Worm (Caenorhabditis elegans): ENCODE measurements around the gene ugt-66.

DNA sequence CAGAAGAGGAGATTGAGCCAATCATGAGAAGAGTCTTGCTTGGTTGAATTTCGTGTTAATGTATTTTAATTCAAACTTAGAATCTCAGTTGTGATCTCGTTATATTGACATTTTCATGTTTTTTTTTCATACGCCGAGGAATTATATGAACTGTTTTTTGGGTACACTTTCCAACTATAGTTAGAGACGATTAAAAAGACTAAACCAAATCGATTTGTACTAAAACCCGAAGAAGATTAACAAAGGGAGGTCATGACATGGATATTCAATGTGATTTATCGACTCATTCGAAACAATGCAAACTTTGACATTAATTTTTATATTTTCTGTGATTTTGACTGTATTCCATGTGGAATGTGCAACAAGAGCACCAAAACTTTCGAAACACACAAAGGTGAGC, 46.5 kb downstream of the ugt-66 start, which contains the start of gene Y42G9A.2:
- TF ChIP-seq egl-27 (tag; optimal IDR thresholded peaks at IDR 0.05): no peak
- no peak for TF ChIP-seq lin-39 (tag; optimal IDR thresholded peaks at IDR 0.05)
- TF ChIP-seq ceh-82 (tag; optimal IDR thresholded peaks at IDR 0.05): no peak
- TF ChIP-seq unc-62 (GFP tag; optimal IDR thresholded peaks at IDR 0.05): no peak
- TF ChIP-seq fos-1 (tag; optimal IDR thresholded peaks at IDR 0.05): no peak
- TF ChIP-seq ama-1 (optimal IDR thresholded peaks at IDR 0.05): no peak
- TF ChIP-seq ZK546.5 (tag; optimal IDR thresholded peaks at IDR 0.05): no peak
- no peak for TF ChIP-seq nhr-11 (tag; optimal IDR thresholded peaks at IDR 0.05)
- peak; percentile 31 for TF ChIP-seq jun-1 (tag; optimal IDR thresholded peaks at IDR 0.05)
- TF ChIP-seq mdl-1 (tag; optimal IDR thresholded peaks at IDR 0.05): no peak
- TF ChIP-seq nhr-77 (tag; optimal IDR thresholded peaks at IDR 0.05): no peak
- TF ChIP-seq tbx-2 (tag; optimal IDR thresholded peaks at IDR 0.05): no peak
